Fruit fly (Drosophila melanogaster): ENCODE measurements around the gene CG34130.

The CG34130 gene

dm6 chr3R:26238945-26239344, 49.2 kb upstream of the CG34130 start (continued):
- TF ChIP-seq CG12744 (GFP tag; optimal IDR thresholded peaks at IDR 0.05) (peak; percentile 35), CG13424 (tag; optimal IDR thresholded peaks at IDR 0.05) (peak; percentile 13), scrt (GFP tag; optimal IDR thresholded peaks at IDR 0.05) (peak; percentile 14), pum (GFP tag; optimal IDR thresholded peaks at IDR 0.05) (peak; percentile 7), CG16815 (GFP tag; optimal IDR thresholded peaks at IDR 0.05) (no peak), YL-1 (GFP tag; optimal IDR thresholded peaks at IDR 0.05) (no peak), CG6813 (GFP tag; optimal IDR thresholded peaks at IDR 0.05) (peak; percentile 64), Usf (GFP tag; optimal IDR thresholded peaks at IDR 0.05) (no peak), CG13296 (GFP tag; optimal IDR thresholded peaks at IDR 0.05) (peak; percentile 63), CG13624 (GFP tag; optimal IDR thresholded peaks at IDR 0.05) (peak; percentile 4), Mrtf (GFP tag; IDR thresholded peaks at IDR 0.05) (no peak), CG18599 (GFP tag; optimal IDR thresholded peaks at IDR 0.05) (peak; percentile 79), twi (tag; optimal IDR thresholded peaks at IDR 0.05) (no peak), CG17385 (GFP tag; optimal IDR thresholded peaks at IDR 0.05) (peak; percentile 27), mam (GFP tag; optimal IDR thresholded peaks at IDR 0.05) (peak; percentile 35), slbo (GFP tag; IDR thresholded peaks at IDR 0.05) (peak; percentile 59), bab2 (GFP tag; optimal IDR thresholded peaks at IDR 0.05) (peak; percentile 61), CG10959 (GFP tag; IDR thresholded peaks at IDR 0.05) (no peak), CG17912 (GFP tag; optimal IDR thresholded peaks at IDR 0.05) (peak; percentile 50), CG1529 (GFP tag; optimal IDR thresholded peaks at IDR 0.05) (peak; percentile 3), E2f2 (GFP tag; IDR thresholded peaks at IDR 0.05) (peak; percentile 32), seq (GFP tag; IDR thresholded peaks at IDR 0.05) (peak; percentile 73), chinmo (GFP tag; IDR thresholded peaks at IDR 0.05; ENCODE audit: partially characterized antibody) (0 out of 4 replicates have a peak, but pooled peaks have one; percentile 21), CG17829 (tag; optimal IDR thresholded peaks at IDR 0.05) (no peak), CrebB (tag; optimal IDR thresholded peaks at IDR 0.05) (peak; percentile 12), CG15269 (tag; optimal IDR thresholded peaks at IDR 0.05) (peak; percentile 47), Stat92E (GFP tag; optimal IDR thresholded peaks at IDR 0.05) (no peak), shn (GFP tag; optimal IDR thresholded peaks at IDR 0.05) (no peak), Hey (tag; optimal IDR thresholded peaks at IDR 0.05) (peak; percentile 27), dimm (GFP tag; IDR thresholded peaks at IDR 0.05) (0 out of 2 replicates have a peak, but pooled peaks have one; percentile 36), CG9876 (GFP tag; optimal IDR thresholded peaks at IDR 0.05) (no peak), CG14710 (tag; optimal IDR thresholded peaks at IDR 0.05) (no peak), pho (GFP tag; optimal IDR thresholded peaks at IDR 0.05) (peak; percentile 62), CG32532 (GFP tag; IDR thresholded peaks at IDR 0.05) (peak; percentile 38; the same call in 1 of the 2 replicates), inv (GFP tag; IDR thresholded peaks at IDR 0.05; ENCODE audit: partially characterized antibody) (no peak), peb (GFP tag; IDR thresholded peaks at IDR 0.05) (no peak), CG34422 (GFP tag; IDR thresholded peaks at IDR 0.05) (no peak), CG7928 (GFP tag; optimal IDR thresholded peaks at IDR 0.05) (peak; percentile 54), pros (GFP tag; optimal IDR thresholded peaks at IDR 0.05) (no peak), Dip2 (GFP tag; IDR thresholded peaks at IDR 0.05) (no peak), fd96Cb (tag; optimal IDR thresholded peaks at IDR 0.05) (no peak), HLHmδ (GFP tag; optimal IDR thresholded peaks at IDR 0.05) (no peak), dan (GFP tag; IDR thresholded peaks at IDR 0.05) (no peak), CG7963 (GFP tag; IDR thresholded peaks at IDR 0.05; ENCODE audit: partially characterized antibody) (no peak), CG33557 (GFP tag; optimal IDR thresholded peaks at IDR 0.05) (no peak), CG10147 (GFP tag; optimal IDR thresholded peaks at IDR 0.05) (no peak), z (GFP tag; IDR thresholded peaks at IDR 0.05) (no peak), CG5953 (GFP tag; IDR thresholded peaks at IDR 0.05) (peak; percentile 47; the same call in 1 of the 2 replicates), D19B (GFP tag; optimal IDR thresholded peaks at IDR 0.05) (peak; percentile 23), CG14014 (GFP tag; IDR thresholded peaks at IDR 0.05) (peak; percentile 51; the same call in 1 of the 2 replicates), CG11695 (GFP tag; IDR thresholded peaks at IDR 0.05) (peak; percentile 58; the same call in 1 of the 3 replicates)

Data from whole organism, embryonic.